Worm (Caenorhabditis elegans) whole organism, L1 larva: Measurements from ENCODE around the gene F11D5.6.

Experiments
- C04F5.9 ChIP-seq: sonication (generic microtip); optimal IDR thresholded peaks from 2 replicates; lab custom pipeline; 2016; ENCODE audit warnings: missing genetic modification characterization, missing compliant biosample characterization
- C16A3.4 ChIP-seq: fragments of 150-350 bp; optimal IDR thresholded peaks from 2 replicates; lab custom pipeline; 2014; ENCODE audit warnings: missing biosample characterization, missing genetic modification characterization
- Y116A8C.19 ChIP-seq: sonication (generic microtip); optimal IDR thresholded peaks from 2 replicates; lab custom pipeline; 2016; ENCODE audit warnings: missing compliant biosample characterization, missing genetic modification characterization, borderline replicate concordance
- aha-1 ChIP-seq: fragments of 150-350 bp; optimal IDR thresholded peaks from 2 replicates; lab custom pipeline; 2014; ENCODE audit warnings: missing biosample characterization, missing genetic modification characterization
- ama-1 ChIP-seq: fragments of 150-350 bp; optimal IDR thresholded peaks from 2 replicates; lab custom pipeline; 2014
- blmp-1 ChIP-seq: fragments of 150-350 bp; optimal IDR thresholded peaks from 2 replicates; lab custom pipeline; 2014; ENCODE audit warnings: missing biosample characterization, missing genetic modification characterization
- ceh-63 ChIP-seq: fragments of 200-800 bp; sonication (Bioruptor generic); optimal IDR thresholded peaks from 2 replicates; lab custom pipeline; 2018; ENCODE audit warnings: mild to moderate bottlenecking, missing genetic modification characterization, missing compliant biosample characterization
- ceh-90 ChIP-seq: sonication (generic microtip); optimal IDR thresholded peaks from 2 replicates; lab custom pipeline; 2016; ENCODE audit warnings: missing genetic modification characterization, missing compliant biosample characterization
- ces-1 ChIP-seq: fragments of 150-350 bp; optimal IDR thresholded peaks from 2 replicates; lab custom pipeline; 2014; ENCODE audit warnings: missing biosample characterization, missing genetic modification reagents, missing genetic modification characterization
- dpl-1 ChIP-seq, 3 experiments: fragments of 150-350 bp in 2 of 3; sonication (generic microtip) in 1 of 3; optimal IDR thresholded peaks; 2 replicates each; lab custom pipeline; 2014 to 2017; ENCODE audit warnings: missing biosample characterization in 3 of 3, missing genetic modification characterization in 3 of 3, missing genetic modification reagents in 3 of 3
- dsc-1 ChIP-seq: sonication (generic microtip); optimal IDR thresholded peaks from 2 replicates; lab custom pipeline; 2016; ENCODE audit warnings: mild to moderate bottlenecking, missing genetic modification characterization, missing compliant biosample characterization
- efl-3 ChIP-seq: fragments of 200-800 bp; sonication (Bioruptor generic); optimal IDR thresholded peaks from 2 replicates; lab custom pipeline; 2018; ENCODE audit warnings: mild to moderate bottlenecking, missing genetic modification characterization, missing compliant biosample characterization
- egl-13 ChIP-seq: sonication (generic microtip); optimal IDR thresholded peaks from 2 replicates; lab custom pipeline; 2016; ENCODE audit warnings: missing genotype, missing genetic modification reagents, missing genetic modification characterization, missing compliant biosample characterization
- elt-3 ChIP-seq, 6 experiments: fragments of 150-350 bp in 1 of 6; sonication (generic microtip); optimal IDR thresholded peaks; 2 replicates each; lab custom pipeline; 2017 to 2018; ENCODE audit warnings: missing biosample characterization in 6 of 6, missing genetic modification characterization in 6 of 6, inconsistent platforms in 1 of 6
- fkh-8 ChIP-seq: sonication (generic microtip); optimal IDR thresholded peaks from 2 replicates; lab custom pipeline; 2016; ENCODE audit warnings: mild to moderate bottlenecking, missing genetic modification characterization, missing compliant biosample characterization
- fos-1 ChIP-seq: fragments of 150-350 bp; optimal IDR thresholded peaks from 2 replicates; lab custom pipeline; 2014; ENCODE audit warnings: missing biosample characterization, missing genetic modification characterization
- grh-1 ChIP-seq: fragments of 200-800 bp; sonication (Bioruptor generic); IDR thresholded peaks from 2 replicates; pipeline ENCODE4 v1.3.6; 2022; ENCODE audit warnings: missing genetic modification reagents, missing genetic modification characterization, missing compliant biosample characterization
- hlh-17 ChIP-seq: fragments of 200-800 bp; sonication (Bioruptor generic); optimal IDR thresholded peaks from 2 replicates; lab custom pipeline; 2018; ENCODE audit warnings: missing genetic modification characterization, mild to moderate bottlenecking, missing compliant biosample characterization, moderate library complexity, borderline replicate concordance
- irx-1 ChIP-seq: sonication (generic microtip); optimal IDR thresholded peaks from 2 replicates; lab custom pipeline; 2016; ENCODE audit warnings: missing genetic modification characterization, missing compliant biosample characterization
- isw-1 ChIP-seq: fragments of 200-800 bp; sonication (Bioruptor generic); IDR thresholded peaks from 2 replicates; pipeline ENCODE4 v1.3.6; 2022; ENCODE audit warnings: missing genetic modification characterization, missing compliant biosample characterization
- jun-1 ChIP-seq: fragments of 150-350 bp; optimal IDR thresholded peaks from 2 replicates; lab custom pipeline; 2014; ENCODE audit warnings: missing biosample characterization, missing genetic modification reagents, missing genetic modification characterization
- lin-14 ChIP-seq: fragments of 200-800 bp; sonication (Bioruptor generic); optimal IDR thresholded peaks from 2 replicates; lab custom pipeline; 2018; ENCODE audit warnings: mild to moderate bottlenecking, missing genetic modification characterization, moderate library complexity, missing compliant biosample characterization
- lin-15B ChIP-seq: fragments of 150-350 bp; sonication (generic microtip); optimal IDR thresholded peaks from 3 replicates; lab custom pipeline; 2014; ENCODE audit warnings: missing biosample characterization, missing genetic modification characterization
- lin-35 ChIP-seq, 2 experiments: fragments of 150-350 bp; optimal IDR thresholded peaks; 2 replicates each; lab custom pipeline; 2014; ENCODE audit warnings: missing biosample characterization in 2 of 2, missing genetic modification characterization in 2 of 2, missing genetic modification reagents in 2 of 2
- lsy-2 ChIP-seq, 2 experiments: fragments of 150-350 bp; optimal IDR thresholded peaks; 2 replicates each; lab custom pipeline; 2014; ENCODE audit warnings: missing biosample characterization in 2 of 2, missing genetic modification characterization in 2 of 2
- mab-9 ChIP-seq: fragments of 200-800 bp; sonication (Bioruptor generic); IDR thresholded peaks from 2 replicates; pipeline ENCODE4 v1.3.6; 2022; ENCODE audit warnings: missing genetic modification reagents, missing genetic modification characterization, missing compliant biosample characterization
- mdl-1 ChIP-seq, 2 experiments: fragments of 150-350 bp; optimal IDR thresholded peaks; 2 replicates each; lab custom pipeline; 2014 to 2017; ENCODE audit warnings: missing biosample characterization in 2 of 2, missing genetic modification characterization in 2 of 2, inconsistent platforms in 1 of 2
- mef-2 ChIP-seq: fragments of 150-350 bp; optimal IDR thresholded peaks from 2 replicates; lab custom pipeline; 2014; ENCODE audit warnings: missing biosample characterization, missing genetic modification characterization
- nhr-11 ChIP-seq: fragments of 150-350 bp; optimal IDR thresholded peaks from 2 replicates; lab custom pipeline; 2014; ENCODE audit warnings: missing biosample characterization, missing genetic modification characterization
- nhr-19 ChIP-seq: fragments of 200-800 bp; sonication (Bioruptor generic); conservative IDR thresholded peaks from 2 replicates; pipeline ENCODE4 v1.3.6; 2022; ENCODE audit warnings: missing genetic modification characterization, missing compliant biosample characterization
- nhr-237 ChIP-seq: fragments of 150-350 bp; optimal IDR thresholded peaks from 2 replicates; lab custom pipeline; 2014; ENCODE audit warnings: missing biosample characterization, missing genetic modification characterization
- nhr-28 ChIP-seq: fragments of 150-350 bp; optimal IDR thresholded peaks from 2 replicates; lab custom pipeline; 2014; ENCODE audit warnings: missing biosample characterization, missing genetic modification characterization
- nhr-47 ChIP-seq: sonication (generic microtip); optimal IDR thresholded peaks from 2 replicates; lab custom pipeline; 2016; ENCODE audit warnings: mild to moderate bottlenecking, missing genetic modification characterization, moderate library complexity, missing compliant biosample characterization
- nhr-71 ChIP-seq: sonication (generic microtip); optimal IDR thresholded peaks from 2 replicates; lab custom pipeline; 2016; ENCODE audit warnings: mild to moderate bottlenecking, missing genetic modification characterization, moderate library complexity, missing compliant biosample characterization
- nhr-76 ChIP-seq: sonication (generic microtip); optimal IDR thresholded peaks from 2 replicates; lab custom pipeline; 2017; ENCODE audit warnings: missing biosample characterization, missing genetic modification characterization
- nhr-77 ChIP-seq: fragments of 150-350 bp; optimal IDR thresholded peaks from 2 replicates; lab custom pipeline; 2014; ENCODE audit warnings: missing biosample characterization, missing genetic modification characterization
- nhr-90 ChIP-seq: sonication (generic microtip); optimal IDR thresholded peaks from 2 replicates; lab custom pipeline; 2016; ENCODE audit warnings: mild to moderate bottlenecking, missing genetic modification characterization, missing compliant biosample characterization; ENCODE audit not compliant: poor library complexity
- rnt-1 ChIP-seq: sonication (generic microtip); optimal IDR thresholded peaks from 2 replicates; lab custom pipeline; 2016; ENCODE audit warnings: mild to moderate bottlenecking, missing genetic modification characterization, moderate library complexity, missing compliant biosample characterization
- skn-1 ChIP-seq: fragments of 150-350 bp; optimal IDR thresholded peaks from 2 replicates; lab custom pipeline; 2014; ENCODE audit warnings: missing biosample characterization, missing genetic modification characterization
- sox-4 ChIP-seq: sonication (generic microtip); optimal IDR thresholded peaks from 2 replicates; lab custom pipeline; 2016; ENCODE audit warnings: missing genetic modification characterization, missing compliant biosample characterization
- sptf-1 ChIP-seq: fragments of 150-350 bp; optimal IDR thresholded peaks from 2 replicates; lab custom pipeline; 2014; ENCODE audit warnings: missing biosample characterization, missing genetic modification characterization
- sup-37 ChIP-seq: fragments of 200-800 bp; sonication (Bioruptor generic); optimal IDR thresholded peaks from 2 replicates; lab custom pipeline; 2018; ENCODE audit warnings: mild to moderate bottlenecking, missing genetic modification characterization, missing compliant biosample characterization
- swsn-7 ChIP-seq: sonication (generic microtip); optimal IDR thresholded peaks from 2 replicates; lab custom pipeline; 2016; ENCODE audit warnings: missing genetic modification characterization, missing compliant biosample characterization
- tbx-2 ChIP-seq: sonication (generic microtip); optimal IDR thresholded peaks from 2 replicates; lab custom pipeline; 2016; ENCODE audit warnings: missing genetic modification characterization, missing compliant biosample characterization
- unc-130 ChIP-seq: fragments of 150-350 bp; optimal IDR thresholded peaks from 2 replicates; lab custom pipeline; 2017; ENCODE audit warnings: missing biosample characterization, missing genetic modification characterization, inconsistent platforms
- unc-30 ChIP-seq: sonication (generic microtip); optimal IDR thresholded peaks from 2 replicates; lab custom pipeline; 2017; ENCODE audit warnings: missing biosample characterization, missing genetic modification characterization
- unc-62 ChIP-seq: fragments of 150-350 bp; optimal IDR thresholded peaks from 2 replicates; lab custom pipeline; 2014; ENCODE audit warnings: missing biosample characterization, missing genetic modification reagents, missing genetic modification characterization
- vab-15 ChIP-seq: sonication (generic microtip); optimal IDR thresholded peaks from 2 replicates; lab custom pipeline; 2017; ENCODE audit warnings: missing genotype, mild to moderate bottlenecking, missing genetic modification characterization, missing compliant biosample characterization
- xbp-1 ChIP-seq: sonication (generic microtip); optimal IDR thresholded peaks from 2 replicates; lab custom pipeline; 2016; ENCODE audit warnings: missing genetic modification characterization, missing compliant biosample characterization
- zip-4 ChIP-seq: fragments of 200-800 bp; sonication (Bioruptor generic); optimal IDR thresholded peaks from 2 replicates; lab custom pipeline; 2018; ENCODE audit warnings: mild to moderate bottlenecking, missing genetic modification characterization, moderate library complexity, missing compliant biosample characterization
- ztf-11 ChIP-seq, 2 experiments: sonication (generic microtip); optimal IDR thresholded peaks; 2 replicates each; lab custom pipeline; 2016 to 2017; ENCODE audit warnings: missing genetic modification characterization in 2 of 2, missing biosample characterization in 1 of 2, missing compliant biosample characterization in 1 of 2
- ztf-4 ChIP-seq: fragments of 150-350 bp; optimal IDR thresholded peaks from 2 replicates; lab custom pipeline; 2014; ENCODE audit warnings: missing biosample characterization, missing genetic modification characterization

The F11D5.6 gene

ce11 chrX:3339882-3340281, 13.8 kb upstream of the F11D5.6 start:
- TF ChIP-seq vab-15 (tag; lab: Kevin White, UChicago): no peak
- TF ChIP-seq ceh-63 (GFP tag; lab: Kevin White, UChicago): no peak
- TF ChIP-seq isw-1: no peak
- no peak for TF ChIP-seq lin-15B (tag; lab: Kevin White, UChicago)
- TF ChIP-seq sup-37: no peak
- no peak for TF ChIP-seq fos-1 (tag; lab: Kevin White, UChicago)
- TF ChIP-seq nhr-11 (tag; lab: Kevin White, UChicago): no peak
- no peak for TF ChIP-seq C04F5.9 (tag; lab: Kevin White, UChicago)
- TF ChIP-seq C16A3.4 (tag; lab: Kevin White, UChicago): no peak
- TF ChIP-seq unc-130 (tag; lab: Kevin White, UChicago): no peak
- no peak for TF ChIP-seq mab-9 (GFP tag; lab: Robert Waterston, UW)
- no peak for TF ChIP-seq mdl-1 (tag; optimal IDR thresholded peaks at IDR 0.05; lab: Kevin White, UChicago)
- no peak for TF ChIP-seq nhr-237 (tag; lab: Kevin White, UChicago)
- TF ChIP-seq lin-14 (GFP tag; lab: Kevin White, UChicago): peak; percentile 40
- no peak for TF ChIP-seq swsn-7 (tag; lab: Kevin White, UChicago)
- no peak for TF ChIP-seq xbp-1 (tag; lab: Kevin White, UChicago)
- TF ChIP-seq unc-30 (tag; lab: Kevin White, UChicago): no peak
- peak; percentile 58 for TF ChIP-seq dsc-1 (tag; lab: Kevin White, UChicago)
- peak; percentile 30 for TF ChIP-seq sox-4 (tag; lab: Kevin White, UChicago)
- no peak for TF ChIP-seq nhr-76 (tag; lab: Kevin White, UChicago)
- TF ChIP-seq aha-1 (tag; lab: Kevin White, UChicago): no peak
- no peak for TF ChIP-seq skn-1 (tag; lab: Kevin White, UChicago)
- no peak for TF ChIP-seq irx-1 (tag; lab: Kevin White, UChicago)
- TF ChIP-seq ceh-90 (tag; lab: Kevin White, UChicago): no peak
- TF ChIP-seq dpl-1 (GFP tag; optimal IDR thresholded peaks at IDR 0.05; lab: Kevin White, UChicago): no peak
- TF ChIP-seq hlh-17 (GFP tag; lab: Kevin White, UChicago): no peak
- TF ChIP-seq sptf-1 (tag; lab: Kevin White, UChicago): no peak
- peak; percentile 59 for TF ChIP-seq egl-13 (tag; lab: Kevin White, UChicago)
- no peak for TF ChIP-seq ama-1 (lab: Kevin White, UChicago)
- no peak for TF ChIP-seq unc-62 (GFP tag; lab: Kevin White, UChicago)
- TF ChIP-seq nhr-28 (tag; lab: Kevin White, UChicago): no peak
- no peak for TF ChIP-seq nhr-19
- peak; percentile 13 for TF ChIP-seq nhr-47 (tag; lab: Kevin White, UChicago)
- no peak for TF ChIP-seq ces-1 (GFP tag; lab: Kevin White, UChicago)
- TF ChIP-seq fkh-8 (tag; lab: Kevin White, UChicago): peak; percentile 83
- no peak for TF ChIP-seq rnt-1 (tag; lab: Kevin White, UChicago)
- TF ChIP-seq tbx-2 (tag; lab: Kevin White, UChicago): no peak
- no peak for TF ChIP-seq Y116A8C.19 (tag; lab: Kevin White, UChicago)
- TF ChIP-seq nhr-71 (tag; lab: Kevin White, UChicago): peak; percentile 33
- TF ChIP-seq ztf-4 (tag; lab: Kevin White, UChicago): no peak
- TF ChIP-seq mef-2 (tag; lab: Kevin White, UChicago): no peak
- TF ChIP-seq lsy-2 (tag; optimal IDR thresholded peaks at IDR 0.05; lab: Kevin White, UChicago): peak in 1 of 2 experiments; percentile 5
- TF ChIP-seq grh-1: no peak
- no peak for TF ChIP-seq elt-3 (tag; optimal IDR thresholded peaks at IDR 0.05; lab: Kevin White, UChicago)
- no peak for TF ChIP-seq zip-4
- TF ChIP-seq blmp-1: no peak
- TF ChIP-seq nhr-77 (tag; lab: Kevin White, UChicago): no peak
- TF ChIP-seq lin-35 (GFP tag; optimal IDR thresholded peaks at IDR 0.05; lab: Kevin White, UChicago): no peak
- no peak for TF ChIP-seq efl-3
- TF ChIP-seq jun-1 (tag; lab: Kevin White, UChicago): no peak
- TF ChIP-seq ztf-11 (tag; optimal IDR thresholded peaks at IDR 0.05; lab: Kevin White, UChicago): no peak
- TF ChIP-seq nhr-90 (tag; lab: Kevin White, UChicago): no peak
